Worm (Caenorhabditis elegans): ENCODE data around the gene F54B8.4.

ce11 chrV:15773941-15774340 lies 42.2 kb upstream of the F54B8.4 start:
- TF ChIP-seq T22C8.4 (GFP tag; IDR thresholded peaks at IDR 0.05) (no peak), klf-2 (GFP tag; conservative IDR thresholded peaks at IDR 0.05) (no peak), cog-1 (tag; optimal IDR thresholded peaks at IDR 0.05) (no peak), med-1 (GFP tag; optimal IDR thresholded peaks at IDR 0.05; ENCODE audit: insufficient read depth) (no peak)
